Worm (Caenorhabditis elegans) whole organism, L4/young adult: Measurements from ENCODE around the gene C39B5.6.

Experiments
- dao-5 ChIP-seq: sonication (generic microtip); optimal IDR thresholded peaks from 2 replicates; lab custom pipeline; 2016; ENCODE audit warnings: missing genotype, missing genetic modification characterization, moderate library complexity, missing compliant biosample characterization
- him-1 ChIP-seq: sonication (generic microtip); optimal IDR thresholded peaks from 2 replicates; lab custom pipeline; 2016; ENCODE audit warnings: missing genotype, missing genetic modification reagents, missing genetic modification characterization, missing compliant biosample characterization

- no peak for TF ChIP-seq him-1 (tag; lab: Kevin White, UChicago)
- no peak for TF ChIP-seq dao-5 (tag; lab: Kevin White, UChicago)
Observed at ce11 chrIII:2151480-2151995, 46.3 kb upstream of the C39B5.6 start, which contains the start of gene gcn-1.
